Worm (Caenorhabditis elegans) whole organism, mixed stage, embryonic: ENCODE data around the gene T02B11.9.
"Not testable (repeated sequence)": the region's sequence is repeated elsewhere in the genome, so short reads cannot be mapped to it uniquely, and the experiment has no call there.

Experiments used
- M03D4.4 ChIP-seq: sonication (generic microtip); optimal IDR thresholded peaks from 2 replicates; lab custom pipeline; 2017; ENCODE audit warnings: mild to moderate bottlenecking, missing genetic modification characterization, missing compliant biosample characterization
- bed-3 ChIP-seq: fragments of 200-800 bp; sonication (Bioruptor generic); optimal IDR thresholded peaks from 3 replicates; lab custom pipeline; 2018; ENCODE audit warnings: mild to moderate bottlenecking, missing genetic modification characterization, moderate library complexity, missing compliant biosample characterization
- blmp-1 ChIP-seq: fragments of 150-350 bp; optimal IDR thresholded peaks from 2 replicates; lab custom pipeline; 2014; ENCODE audit warnings: missing biosample characterization, missing genetic modification characterization
- ceh-39 ChIP-seq: fragments of 150-350 bp; optimal IDR thresholded peaks from 2 replicates; lab custom pipeline; 2014; ENCODE audit warnings: missing biosample characterization, missing genetic modification characterization
- ceh-43 ChIP-seq: fragments of 200-800 bp; sonication (Bioruptor generic); optimal IDR thresholded peaks from 2 replicates; lab custom pipeline; 2018; ENCODE audit warnings: mild to moderate bottlenecking, missing genetic modification characterization, moderate library complexity, missing compliant biosample characterization
- ceh-83 ChIP-seq: fragments of 200-800 bp; sonication (Bioruptor generic); optimal IDR thresholded peaks from 2 replicates; lab custom pipeline; 2018; ENCODE audit warnings: mild to moderate bottlenecking, missing genetic modification characterization, missing compliant biosample characterization
- ces-1 ChIP-seq: fragments of 150-350 bp; optimal IDR thresholded peaks from 2 replicates; lab custom pipeline; 2014; ENCODE audit warnings: missing biosample characterization, missing genetic modification reagents, missing genetic modification characterization
- drap-1 ChIP-seq: fragments of 200-800 bp; sonication (Bioruptor generic); optimal IDR thresholded peaks from 3 replicates; lab custom pipeline; 2018; ENCODE audit warnings: mild to moderate bottlenecking, missing genetic modification characterization, missing compliant biosample characterization
- elt-1 ChIP-seq: sonication (generic microtip); optimal IDR thresholded peaks from 2 replicates; lab custom pipeline; 2017; ENCODE audit warnings: missing genetic modification characterization, mild to moderate bottlenecking, missing compliant biosample characterization, antibody characterized with exemption, moderate library complexity, borderline replicate concordance; ENCODE audit not compliant: insufficient read depth
- elt-3 ChIP-seq: fragments of 150-350 bp; optimal IDR thresholded peaks from 2 replicates; lab custom pipeline; 2014; ENCODE audit warnings: missing biosample characterization, missing genetic modification characterization
- ham-2 ChIP-seq: fragments of 200-800 bp; sonication (Bioruptor generic); optimal IDR thresholded peaks from 2 replicates; lab custom pipeline; 2018; ENCODE audit warnings: mild to moderate bottlenecking, missing genetic modification characterization, missing compliant biosample characterization
- hlh-1 ChIP-seq: fragments of 150-350 bp; optimal IDR thresholded peaks from 2 replicates; lab custom pipeline; 2014; ENCODE audit warnings: missing biosample characterization, missing genetic modification reagents, missing genetic modification characterization
- lin-13 ChIP-seq: fragments of 150-350 bp; optimal IDR thresholded peaks from 2 replicates; lab custom pipeline; 2014; ENCODE audit warnings: missing biosample characterization, missing genetic modification characterization
- mab-5 ChIP-seq: fragments of 150-350 bp; optimal IDR thresholded peaks from 2 replicates; lab custom pipeline; 2014; ENCODE audit warnings: missing biosample characterization, missing genetic modification characterization
- mep-1 ChIP-seq: fragments of 150-350 bp; optimal IDR thresholded peaks from 2 replicates; lab custom pipeline; 2017; ENCODE audit warnings: missing biosample characterization, missing genetic modification reagents, missing genetic modification characterization, inconsistent platforms
- mls-2 ChIP-seq: sonication (generic microtip); optimal IDR thresholded peaks from 2 replicates; lab custom pipeline; 2016; ENCODE audit warnings: mild to moderate bottlenecking, missing genetic modification characterization, moderate library complexity, missing compliant biosample characterization
- nhr-12 ChIP-seq: fragments of 150-350 bp; optimal IDR thresholded peaks from 2 replicates; lab custom pipeline; 2014; ENCODE audit warnings: missing biosample characterization, missing genetic modification characterization
- nhr-237 ChIP-seq: fragments of 150-350 bp; optimal IDR thresholded peaks from 2 replicates; lab custom pipeline; 2014; ENCODE audit warnings: missing biosample characterization, missing genetic modification characterization
- nhr-28 ChIP-seq: fragments of 150-350 bp; optimal IDR thresholded peaks from 2 replicates; lab custom pipeline; 2014; ENCODE audit warnings: missing biosample characterization, missing genetic modification characterization
- nhr-76 ChIP-seq: sonication (generic microtip); optimal IDR thresholded peaks from 2 replicates; lab custom pipeline; 2017; ENCODE audit warnings: missing biosample characterization, missing genetic modification characterization
- pha-4 ChIP-seq: fragments of 150-350 bp; optimal IDR thresholded peaks from 2 replicates; lab custom pipeline; 2018; ENCODE audit warnings: missing biosample characterization, missing genetic modification reagents, missing genetic modification characterization
- sem-2 ChIP-seq: fragments of 200-800 bp; sonication (Bioruptor generic); optimal IDR thresholded peaks from 2 replicates; lab custom pipeline; 2018; ENCODE audit warnings: mild to moderate bottlenecking, missing genetic modification characterization, missing compliant biosample characterization
- snpc-4 ChIP-seq: fragments of 150-350 bp; optimal IDR thresholded peaks from 2 replicates; lab custom pipeline; 2014; ENCODE audit warnings: missing biosample characterization, missing genetic modification characterization
- sptf-1 ChIP-seq: sonication (generic microtip); optimal IDR thresholded peaks from 2 replicates; lab custom pipeline; 2017; ENCODE audit warnings: mild to moderate bottlenecking, missing genetic modification characterization, moderate library complexity, missing compliant biosample characterization
- tbx-8 ChIP-seq: fragments of 200-800 bp; sonication (Bioruptor generic); optimal IDR thresholded peaks from 2 replicates; lab custom pipeline; 2018; ENCODE audit warnings: mild to moderate bottlenecking, missing genetic modification characterization, moderate library complexity, missing compliant biosample characterization
- unc-120 ChIP-seq: sonication (generic microtip); optimal IDR thresholded peaks from 2 replicates; lab custom pipeline; 2017; ENCODE audit warnings: missing genetic modification characterization, missing compliant biosample characterization; ENCODE audit not compliant: poor library complexity, severe bottlenecking
- unc-39 ChIP-seq: fragments of 150-350 bp; optimal IDR thresholded peaks from 2 replicates; lab custom pipeline; 2014; ENCODE audit warnings: missing biosample characterization, missing genetic modification characterization
- unc-62 ChIP-seq: fragments of 150-350 bp; optimal IDR thresholded peaks from 2 replicates; lab custom pipeline; 2014; ENCODE audit warnings: missing biosample characterization, missing genetic modification reagents, missing genetic modification characterization
- zip-8 ChIP-seq: fragments of 150-350 bp; optimal IDR thresholded peaks from 2 replicates; lab custom pipeline; 2014; ENCODE audit warnings: missing biosample characterization, missing genetic modification characterization
- ztf-11 ChIP-seq: fragments of 150-350 bp; optimal IDR thresholded peaks from 2 replicates; lab custom pipeline; 2014; ENCODE audit warnings: missing biosample characterization, missing genetic modification characterization

The T02B11.9 gene

DNA sequence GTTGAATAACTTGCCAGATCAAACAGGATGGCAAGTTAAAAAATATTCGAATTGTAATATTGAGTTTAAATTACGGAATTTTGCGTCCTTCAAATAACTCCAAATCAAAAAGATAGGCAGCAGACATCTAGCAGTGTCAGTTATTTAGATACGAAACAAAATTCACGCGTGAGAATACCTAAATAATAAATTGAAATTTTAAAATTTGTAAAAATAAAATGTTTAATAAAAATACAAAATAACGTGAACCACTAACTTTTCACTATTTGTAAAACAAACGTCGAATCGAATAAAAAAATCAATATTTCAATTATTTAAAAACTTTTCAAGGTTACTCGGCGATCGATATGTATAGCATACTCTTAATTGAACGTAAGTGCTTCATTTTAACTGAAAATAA, at the start of gene T02B11.9:
T02B11.9 (plus strand) TSS at position 301 of the 400 bp plus-strand sequence.
- no peak for TF ChIP-seq zip-8 (tag; lab: Kevin White, UChicago)
- TF ChIP-seq mls-2 (tag; lab: Kevin White, UChicago), result no peak
- TF ChIP-seq ceh-39, result no peak
- no peak for TF ChIP-seq ztf-11 (tag; lab: Kevin White, UChicago)
- no peak for TF ChIP-seq nhr-28 (tag; lab: Kevin White, UChicago)
- TF ChIP-seq tbx-8 (GFP tag; lab: Kevin White, UChicago), result no peak
- TF ChIP-seq bed-3 (GFP tag; lab: Kevin White, UChicago), result no peak
- TF ChIP-seq nhr-76 (tag; lab: Kevin White, UChicago), result no peak
- TF ChIP-seq mep-1 (tag; lab: Kevin White, UChicago), result no peak
- no peak for TF ChIP-seq lin-13
- no peak for TF ChIP-seq elt-3
- TF ChIP-seq pha-4 (tag; lab: Kevin White, UChicago), result no peak
- no peak for TF ChIP-seq nhr-12 (tag; lab: Kevin White, UChicago)
- no peak for TF ChIP-seq ham-2 (GFP tag; lab: Kevin White, UChicago)

DNA sequence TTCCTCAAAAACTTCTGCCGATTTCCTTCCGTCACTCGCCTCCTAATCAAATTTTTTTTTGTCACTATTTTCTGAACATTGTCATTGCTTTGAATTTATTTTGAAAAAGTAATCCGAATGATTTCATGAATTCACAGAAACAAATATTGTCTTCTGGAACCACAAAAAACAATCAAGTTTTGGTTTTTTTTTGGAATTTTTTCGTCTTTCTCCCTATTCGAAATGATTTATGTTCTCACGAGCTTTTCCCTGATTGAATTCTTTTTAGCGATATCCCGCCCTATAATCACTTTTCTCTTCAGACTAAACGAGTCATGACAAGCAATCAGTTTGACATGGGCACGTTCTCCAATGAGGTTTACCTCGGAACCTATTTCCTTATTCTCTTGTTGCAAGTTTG, 42.7 kb upstream of the T02B11.9 start, which contains the start of gene F41H8.1:
F41H8.1 (plus strand) TSS at position 301 of the 400 bp plus-strand sequence.
- TF ChIP-seq mls-2 (tag; lab: Kevin White, UChicago) (no peak), ces-1 (GFP tag; lab: Kevin White, UChicago) (no peak), elt-1 (tag; lab: Kevin White, UChicago) (no peak), nhr-28 (tag; lab: Kevin White, UChicago) (no peak), nhr-76 (tag; lab: Kevin White, UChicago) (no peak), elt-3 (no peak), ceh-83 (GFP tag; lab: Kevin White, UChicago) (no peak), blmp-1 (no peak), sptf-1 (tag; lab: Kevin White, UChicago) (no peak), lin-13 (no peak), mab-5 (tag; lab: Kevin White, UChicago) (no peak), unc-62 (GFP tag; lab: Kevin White, UChicago) (no peak)

DNA sequence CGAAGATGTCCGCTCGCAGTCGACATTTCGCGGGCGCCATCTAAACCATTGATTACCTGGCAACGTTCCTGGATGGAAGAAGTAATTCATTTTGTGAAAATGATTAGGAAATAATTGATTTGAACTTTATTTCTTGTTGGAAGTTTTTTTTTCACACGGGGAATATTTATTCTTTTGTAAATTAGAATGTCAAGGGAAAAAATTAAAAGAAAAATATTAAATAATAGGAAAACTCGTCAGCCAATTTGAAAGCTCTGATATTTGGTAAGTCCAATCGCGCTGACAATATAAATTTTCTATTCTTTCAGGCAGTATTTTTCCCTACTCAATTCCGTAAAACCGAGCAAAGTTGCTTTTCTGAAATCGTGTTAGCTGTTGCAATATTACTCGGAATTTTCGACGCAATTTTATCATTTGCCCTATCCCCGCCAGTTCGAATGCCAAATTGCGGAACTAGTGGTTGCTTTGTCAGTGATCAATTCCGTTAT, 37.0 kb upstream of the T02B11.9 start, which contains the start of the genes K09C6.7 and K09C6.10:
K09C6.7 (minus strand) TSS at position 101 of the 488 bp plus-strand sequence.
K09C6.10 (plus strand) TSS at position 438 of the 488 bp plus-strand sequence.
- not testable (repeated sequence) for TF ChIP-seq drap-1, unc-62, ham-2 (GFP tag; lab: Kevin White, UChicago)
- TF ChIP-seq, all 35 proteins: peak for 0; not testable (repeated sequence) for 35

DNA sequence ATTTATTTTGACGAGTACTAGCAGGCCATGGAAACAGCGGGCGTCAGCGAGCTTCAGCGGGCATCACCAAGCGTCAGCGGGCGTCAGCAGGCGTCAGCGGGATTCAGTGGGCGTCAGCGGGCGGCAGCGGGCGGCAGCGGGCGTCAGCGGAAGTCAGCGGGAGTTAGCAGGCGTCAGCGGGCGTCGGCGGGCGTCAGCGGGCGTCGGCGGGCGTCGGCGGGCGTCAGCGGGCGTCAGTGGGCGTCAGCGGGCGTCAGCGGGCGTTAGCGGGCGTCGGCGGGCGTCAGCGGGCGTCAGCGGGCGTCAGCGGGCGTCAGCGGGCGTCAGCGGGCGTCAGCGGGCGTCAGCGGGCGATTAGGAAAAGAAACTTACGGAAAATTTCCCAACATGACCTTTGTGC, 33.4 kb upstream of the T02B11.9 start:
- no peak for TF ChIP-seq mab-5 (tag; lab: Kevin White, UChicago)
- no peak for TF ChIP-seq unc-62 (GFP tag; lab: Kevin White, UChicago)
- no peak for TF ChIP-seq nhr-237 (tag; lab: Kevin White, UChicago)
- TF ChIP-seq M03D4.4, result no peak
- TF ChIP-seq lin-13, result no peak
- TF ChIP-seq unc-39 (tag; lab: Kevin White, UChicago), result no peak
- TF ChIP-seq snpc-4 (tag; lab: Kevin White, UChicago), result no peak
- TF ChIP-seq mep-1 (tag; lab: Kevin White, UChicago), result no peak
- TF ChIP-seq pha-4 (tag; lab: Kevin White, UChicago), result no peak
- TF ChIP-seq drap-1 (GFP tag; lab: Kevin White, UChicago), result no peak
- no peak for TF ChIP-seq blmp-1
- TF ChIP-seq nhr-76 (tag; lab: Kevin White, UChicago), result no peak
- TF ChIP-seq sem-2 (GFP tag; lab: Kevin White, UChicago), result no peak

DNA sequence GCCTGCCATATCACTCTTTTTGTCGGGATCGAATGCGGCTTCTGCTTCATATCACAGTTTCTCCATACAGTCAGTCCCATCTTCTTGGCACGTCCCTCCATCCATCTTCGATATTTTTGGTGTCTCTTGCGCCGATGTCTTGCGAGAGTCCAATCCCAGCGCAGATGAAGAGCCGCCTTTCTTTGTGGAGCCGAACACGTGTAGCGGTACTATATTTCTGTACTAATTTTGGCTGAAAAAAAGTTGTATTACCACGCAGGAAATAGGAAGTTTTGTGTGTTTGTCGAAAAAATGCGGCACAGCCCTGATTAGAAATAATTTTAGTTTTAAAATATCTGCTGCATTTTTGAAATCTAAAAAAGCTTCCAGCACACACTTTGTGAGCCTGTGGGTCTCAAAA, 32.9 kb upstream of the T02B11.9 start, which contains the start of gene K09C6.8:
K09C6.8 (minus strand) TSS at position 101 of the 400 bp plus-strand sequence.
- TF ChIP-seq nhr-28, elt-1, nhr-76 (tag; lab: Kevin White, UChicago): not testable (repeated sequence)

DNA sequence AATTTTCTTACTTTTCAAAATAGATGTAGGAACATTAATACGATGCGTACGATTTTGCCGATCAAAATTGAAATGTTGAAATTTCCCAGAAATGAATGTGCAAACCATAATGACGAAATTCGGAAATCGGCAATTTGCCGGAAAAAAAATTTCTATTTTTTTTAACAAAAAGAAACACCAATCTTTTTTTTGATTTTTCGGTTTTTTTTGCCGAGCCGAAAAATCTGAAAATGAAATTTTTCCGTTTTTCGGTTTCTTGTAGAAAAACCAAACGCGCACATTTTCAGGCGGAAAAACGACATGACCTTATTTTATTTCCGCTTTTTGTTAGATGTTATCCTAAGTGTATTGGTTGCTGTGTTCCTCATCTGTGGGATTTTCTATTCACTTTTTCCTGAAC, 28.5 kb upstream of the T02B11.9 start, which contains the start of gene srbc-13:
srbc-13 (plus strand) TSS at position 301 of the 400 bp plus-strand sequence.
- TF ChIP-seq unc-120 (tag; lab: Kevin White, UChicago) (no peak), nhr-28 (tag; lab: Kevin White, UChicago) (no peak), ham-2 (GFP tag; lab: Kevin White, UChicago) (no peak), mls-2 (tag; lab: Kevin White, UChicago) (no peak), hlh-1 (tag; lab: Kevin White, UChicago) (no peak), ceh-43 (GFP tag; lab: Kevin White, UChicago) (no peak)
